Worm (Caenorhabditis elegans) whole organism, L3 larva: ENCODE data around the gene K11E4.1.

Experiments
- R02D3.7 ChIP-seq: fragments of 150-350 bp; optimal IDR thresholded peaks from 2 replicates; lab custom pipeline; 2014; ENCODE audit warnings: missing biosample characterization, missing genetic modification characterization
- ZK546.5 ChIP-seq: sonication (generic microtip); optimal IDR thresholded peaks from 2 replicates; lab custom pipeline; 2017; ENCODE audit warnings: missing biosample characterization, missing genetic modification characterization
- aly-2 ChIP-seq: fragments of 150-350 bp; optimal IDR thresholded peaks from 2 replicates; lab custom pipeline; 2014; ENCODE audit warnings: missing biosample characterization, missing genetic modification characterization
- ama-1 ChIP-seq: fragments of 150-350 bp; optimal IDR thresholded peaks from 2 replicates; lab custom pipeline; 2018
- ceh-16 ChIP-seq: sonication (generic microtip); optimal IDR thresholded peaks from 2 replicates; lab custom pipeline; 2017; ENCODE audit warnings: missing biosample characterization, missing genetic modification characterization
- ceh-28 ChIP-seq: fragments of 150-350 bp; optimal IDR thresholded peaks from 2 replicates; lab custom pipeline; 2014; ENCODE audit warnings: missing biosample characterization, missing genetic modification reagents, missing genetic modification characterization
- ceh-82 ChIP-seq: fragments of 150-350 bp; optimal IDR thresholded peaks from 2 replicates; lab custom pipeline; 2014; ENCODE audit warnings: missing biosample characterization, missing genetic modification characterization
- ceh-9 ChIP-seq: sonication (generic microtip); optimal IDR thresholded peaks from 2 replicates; lab custom pipeline; 2018; ENCODE audit warnings: missing biosample characterization, missing genetic modification characterization
- daf-12 ChIP-seq: fragments of 150-350 bp; optimal IDR thresholded peaks from 2 replicates; lab custom pipeline; 2014; ENCODE audit warnings: missing biosample characterization, missing genetic modification reagents, missing genetic modification characterization
- egl-27 ChIP-seq: sonication (generic microtip); optimal IDR thresholded peaks from 4 replicates; lab custom pipeline; 2017; ENCODE audit warnings: missing biosample characterization, missing genetic modification reagents, missing genetic modification characterization
- egl-5 ChIP-seq: fragments of 150-350 bp; optimal IDR thresholded peaks from 2 replicates; lab custom pipeline; 2017; ENCODE audit warnings: missing biosample characterization, missing genetic modification reagents, missing genetic modification characterization, inconsistent platforms
- elt-1 ChIP-seq: fragments of 150-350 bp; optimal IDR thresholded peaks from 2 replicates; lab custom pipeline; 2014; ENCODE audit warnings: missing biosample characterization, missing genetic modification characterization
- elt-2 ChIP-seq: sonication (generic microtip); optimal IDR thresholded peaks from 2 replicates; lab custom pipeline; 2016; ENCODE audit warnings: missing genetic modification reagents, mild to moderate bottlenecking, missing genetic modification characterization, missing compliant biosample characterization
- elt-3 ChIP-seq, 3 experiments: fragments of 150-350 bp in 1 of 3; sonication (generic microtip) in 2 of 3; optimal IDR thresholded peaks; 2 replicates in 2 of 3; 4 replicates in 1 of 3; lab custom pipeline; 2014 to 2017; ENCODE audit warnings: missing biosample characterization in 3 of 3, missing genetic modification characterization in 3 of 3
- fkh-10 ChIP-seq: sonication (generic microtip); optimal IDR thresholded peaks from 2 replicates; lab custom pipeline; 2017; ENCODE audit warnings: missing biosample characterization, missing genetic modification reagents, missing genetic modification characterization
- fkh-2 ChIP-seq: fragments of 150-350 bp; optimal IDR thresholded peaks from 2 replicates; lab custom pipeline; 2014; ENCODE audit warnings: missing biosample characterization, missing genetic modification reagents, missing genetic modification characterization
- fos-1 ChIP-seq: fragments of 150-350 bp; optimal IDR thresholded peaks from 2 replicates; lab custom pipeline; 2014; ENCODE audit warnings: missing biosample characterization, missing genetic modification characterization
- hmg-11 ChIP-seq: sonication (generic microtip); optimal IDR thresholded peaks from 2 replicates; lab custom pipeline; 2016; ENCODE audit warnings: missing genetic modification characterization, missing compliant biosample characterization
- jun-1 ChIP-seq: fragments of 150-350 bp; optimal IDR thresholded peaks from 2 replicates; lab custom pipeline; 2014; ENCODE audit warnings: missing biosample characterization, missing genetic modification reagents, missing genetic modification characterization
- lin-15B ChIP-seq: fragments of 150-350 bp; optimal IDR thresholded peaks from 2 replicates; lab custom pipeline; 2014; ENCODE audit warnings: missing biosample characterization, missing genetic modification characterization
- lin-39 ChIP-seq: fragments of 150-350 bp; optimal IDR thresholded peaks from 2 replicates; lab custom pipeline; 2018; ENCODE audit warnings: missing biosample characterization, missing genetic modification reagents, missing genetic modification characterization
- mdl-1 ChIP-seq: fragments of 150-350 bp; optimal IDR thresholded peaks from 2 replicates; lab custom pipeline; 2014; ENCODE audit warnings: missing biosample characterization, missing genetic modification characterization
- mml-1 ChIP-seq: fragments of 150-350 bp; sonication (generic microtip); optimal IDR thresholded peaks from 3 replicates; lab custom pipeline; 2014; ENCODE audit warnings: missing biosample characterization, missing genetic modification characterization
- nfya-1 ChIP-seq: sonication (generic microtip); optimal IDR thresholded peaks from 2 replicates; lab custom pipeline; 2017; ENCODE audit warnings: missing genetic modification characterization, mild to moderate bottlenecking, missing compliant biosample characterization, antibody characterized with exemption, moderate library complexity; ENCODE audit not compliant: insufficient read depth
- nhr-11 ChIP-seq: fragments of 150-350 bp; optimal IDR thresholded peaks from 2 replicates; lab custom pipeline; 2014; ENCODE audit warnings: missing biosample characterization, missing genetic modification characterization
- nhr-12 ChIP-seq: fragments of 150-350 bp; optimal IDR thresholded peaks from 2 replicates; lab custom pipeline; 2014; ENCODE audit warnings: missing biosample characterization, missing genetic modification characterization
- nhr-23 ChIP-seq: fragments of 150-350 bp; optimal IDR thresholded peaks from 2 replicates; lab custom pipeline; 2014; ENCODE audit warnings: missing biosample characterization, missing genetic modification reagents, missing genetic modification characterization
- nhr-237 ChIP-seq: fragments of 150-350 bp; optimal IDR thresholded peaks from 2 replicates; lab custom pipeline; 2014; ENCODE audit warnings: missing biosample characterization, missing genetic modification characterization
- nhr-25 ChIP-seq: sonication (generic microtip); optimal IDR thresholded peaks from 2 replicates; lab custom pipeline; 2017; ENCODE audit warnings: missing biosample characterization, missing genetic modification characterization
- nhr-28 ChIP-seq: fragments of 150-350 bp; optimal IDR thresholded peaks from 2 replicates; lab custom pipeline; 2014; ENCODE audit warnings: missing biosample characterization, missing genetic modification characterization
- nhr-43 ChIP-seq: sonication (generic microtip); optimal IDR thresholded peaks from 2 replicates; lab custom pipeline; 2016; ENCODE audit warnings: mild to moderate bottlenecking, missing genetic modification characterization, missing compliant biosample characterization; ENCODE audit not compliant: poor library complexity, severe bottlenecking
- nhr-67 ChIP-seq: fragments of 150-350 bp; optimal IDR thresholded peaks from 2 replicates; lab custom pipeline; 2014; ENCODE audit warnings: missing biosample characterization, missing genetic modification characterization
- nhr-76 ChIP-seq: fragments of 150-350 bp; sonication (generic microtip); optimal IDR thresholded peaks from 5 replicates; lab custom pipeline; 2014; ENCODE audit warnings: missing biosample characterization, missing genetic modification characterization
- nhr-77 ChIP-seq: fragments of 150-350 bp; optimal IDR thresholded peaks from 2 replicates; lab custom pipeline; 2014; ENCODE audit warnings: missing biosample characterization, missing genetic modification characterization
- pha-4 ChIP-seq: fragments of 150-350 bp; optimal IDR thresholded peaks from 2 replicates; lab custom pipeline; 2014; ENCODE audit warnings: missing biosample characterization, missing genetic modification reagents, missing genetic modification characterization
- pqm-1 ChIP-seq: fragments of 150-350 bp; optimal IDR thresholded peaks from 2 replicates; lab custom pipeline; 2017; ENCODE audit warnings: missing biosample characterization, missing genetic modification characterization, inconsistent platforms
- sea-2 ChIP-seq: fragments of 150-350 bp; sonication (generic microtip); optimal IDR thresholded peaks from 4 replicates; lab custom pipeline; 2014; ENCODE audit warnings: missing biosample characterization, missing genetic modification reagents, missing genetic modification characterization
- skn-1 ChIP-seq: fragments of 150-350 bp; optimal IDR thresholded peaks from 2 replicates; lab custom pipeline; 2014; ENCODE audit warnings: missing biosample characterization, missing genetic modification characterization
- snpc-4 ChIP-seq: fragments of 150-350 bp; optimal IDR thresholded peaks from 2 replicates; lab custom pipeline; 2014; ENCODE audit warnings: missing biosample characterization, missing genetic modification characterization
- tbx-2 ChIP-seq: sonication (generic microtip); optimal IDR thresholded peaks from 2 replicates; lab custom pipeline; 2016; ENCODE audit warnings: mild to moderate bottlenecking, missing genetic modification characterization, missing compliant biosample characterization
- unc-39 ChIP-seq: sonication (generic microtip); optimal IDR thresholded peaks from 4 replicates; lab custom pipeline; 2017; ENCODE audit warnings: missing biosample characterization, missing genetic modification characterization
- unc-62 ChIP-seq: fragments of 150-350 bp; sonication (generic microtip); optimal IDR thresholded peaks from 4 replicates; lab custom pipeline; 2014; ENCODE audit warnings: missing biosample characterization, missing genetic modification reagents, missing genetic modification characterization
- zag-1 ChIP-seq: fragments of 150-350 bp; optimal IDR thresholded peaks from 2 replicates; lab custom pipeline; 2014; ENCODE audit warnings: missing biosample characterization, missing genetic modification characterization
- ztf-11 ChIP-seq: fragments of 150-350 bp; optimal IDR thresholded peaks from 2 replicates; lab custom pipeline; 2014; ENCODE audit warnings: missing biosample characterization, missing genetic modification characterization
- ztf-4 ChIP-seq: fragments of 150-350 bp; optimal IDR thresholded peaks from 2 replicates; lab custom pipeline; 2014; ENCODE audit warnings: missing biosample characterization, missing genetic modification characterization

The K11E4.1 gene

DNA sequence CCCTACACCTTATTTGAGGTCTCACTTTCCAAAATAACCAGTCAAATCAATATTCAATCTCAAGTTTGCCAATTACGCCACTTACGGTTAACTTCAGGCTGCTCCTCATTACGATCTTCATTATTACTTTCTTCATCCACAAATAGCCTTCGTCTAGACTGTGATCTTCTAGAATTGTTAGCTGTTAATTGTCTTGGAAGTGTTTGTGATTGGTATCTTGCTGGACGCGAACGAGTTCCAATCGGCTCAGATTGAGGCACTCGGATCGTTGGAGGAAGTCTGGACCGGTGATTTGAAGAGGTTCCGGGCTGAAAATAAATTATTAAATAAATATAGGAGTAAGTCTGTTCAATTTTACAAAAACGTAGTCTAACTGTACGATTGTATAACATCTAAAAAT, 47.1 kb upstream of the K11E4.1 start:
- TF ChIP-seq elt-3 (tag; optimal IDR thresholded peaks at IDR 0.05; lab: Kevin White, UChicago) (no peak), nhr-11 (no peak), ceh-9 (tag; lab: Kevin White, UChicago) (no peak), nhr-23 (no peak), nfya-1 (tag; lab: Kevin White, UChicago) (no peak), nhr-77 (tag; lab: Kevin White, UChicago) (no peak), unc-39 (tag; lab: Kevin White, UChicago) (no peak), ceh-28 (tag; lab: Kevin White, UChicago) (no peak), ama-1 (lab: Kevin White, UChicago) (no peak), skn-1 (tag; lab: Kevin White, UChicago) (no peak), lin-39 (tag; lab: Kevin White, UChicago) (no peak), lin-15B (no peak), zag-1 (tag; lab: Kevin White, UChicago) (no peak), mml-1 (no peak), nhr-12 (tag; lab: Kevin White, UChicago) (no peak), pha-4 (tag; lab: Kevin White, UChicago) (no peak), ceh-82 (tag; lab: Kevin White, UChicago) (no peak), pqm-1 (tag; lab: Kevin White, UChicago) (no peak), fkh-10 (no peak)

DNA sequence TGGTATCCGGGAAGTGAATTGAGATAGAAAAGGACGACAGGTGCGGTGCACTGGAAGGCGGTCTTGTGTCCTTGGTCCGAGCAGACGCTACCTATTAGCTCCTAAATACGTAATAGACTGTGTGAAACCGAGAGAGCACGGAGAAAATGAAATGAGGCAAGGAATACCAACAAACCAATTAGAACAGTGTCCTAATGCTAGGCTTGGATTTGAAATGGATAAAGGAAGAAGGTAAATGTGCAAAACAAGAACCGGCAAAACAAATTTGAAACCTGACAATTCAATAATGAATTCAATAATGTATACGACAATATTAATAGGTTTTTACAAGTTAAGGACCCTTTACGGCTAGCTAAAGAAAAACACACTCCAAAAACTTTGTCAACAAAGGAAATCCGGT, 45.2 kb upstream of the K11E4.1 start, which contains the start of gene C04A11.2:
TSS of gene C04A11.2 (minus strand) at position 101 of the 400 bp plus-strand sequence.
- TF ChIP-seq nhr-11: no peak
- no peak for TF ChIP-seq elt-2 (tag; lab: Kevin White, UChicago)
- TF ChIP-seq fkh-10: no peak
- no peak for TF ChIP-seq tbx-2 (tag; lab: Kevin White, UChicago)
- no peak for TF ChIP-seq nhr-76 (tag; lab: Kevin White, UChicago)
- no peak for TF ChIP-seq nhr-43 (tag; lab: Kevin White, UChicago)
- no peak for TF ChIP-seq mdl-1 (tag; lab: Kevin White, UChicago)
- TF ChIP-seq nhr-25: no peak
- TF ChIP-seq lin-15B: no peak
- TF ChIP-seq snpc-4 (tag; lab: Kevin White, UChicago): no peak
- no peak for TF ChIP-seq nfya-1 (tag; lab: Kevin White, UChicago)
- TF ChIP-seq nhr-28 (tag; lab: Kevin White, UChicago): no peak
- TF ChIP-seq ztf-4 (tag; lab: Kevin White, UChicago): no peak
- no peak for TF ChIP-seq nhr-23
- TF ChIP-seq ceh-9 (tag; lab: Kevin White, UChicago): no peak
- no peak for TF ChIP-seq pha-4 (tag; lab: Kevin White, UChicago)
- no peak for TF ChIP-seq ZK546.5
- no peak for TF ChIP-seq unc-62 (GFP tag; lab: Kevin White, UChicago)
- TF ChIP-seq mml-1: no peak

DNA sequence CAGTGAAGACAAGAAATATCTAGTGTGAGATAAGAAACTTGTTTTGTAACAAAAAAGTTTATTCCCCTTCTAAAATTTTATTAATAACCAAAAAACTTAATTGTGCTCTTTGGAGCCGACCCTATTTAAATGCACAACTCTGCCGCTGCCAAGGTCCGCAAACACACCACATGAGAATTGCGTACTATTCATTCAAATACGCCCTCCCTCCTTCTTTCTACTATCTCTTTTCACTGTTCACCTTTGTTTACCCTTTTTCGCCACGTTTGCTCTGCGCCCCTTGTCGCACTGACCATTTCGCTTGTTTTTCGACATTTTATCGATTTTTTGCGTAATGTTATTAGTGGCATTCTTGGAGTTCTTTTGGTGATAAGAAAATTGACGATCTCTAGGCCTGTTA, 44.3 kb upstream of the K11E4.1 start:
- TF ChIP-seq nhr-237 (tag; lab: Kevin White, UChicago) (no peak), daf-12 (tag; lab: Kevin White, UChicago) (no peak), nhr-43 (tag; lab: Kevin White, UChicago) (no peak), ama-1 (lab: Kevin White, UChicago) (no peak), nhr-76 (tag; lab: Kevin White, UChicago) (no peak), hmg-11 (tag; lab: Kevin White, UChicago) (peak; percentile 4), lin-15B (no peak), nhr-77 (tag; lab: Kevin White, UChicago) (no peak), nhr-11 (no peak), ceh-28 (tag; lab: Kevin White, UChicago) (peak; percentile 54), pqm-1 (tag; lab: Kevin White, UChicago) (peak; percentile 43), nhr-23 (no peak), ceh-9 (tag; lab: Kevin White, UChicago) (no peak), ZK546.5 (no peak), pha-4 (tag; lab: Kevin White, UChicago) (peak; percentile 96), nhr-25 (no peak), snpc-4 (tag; lab: Kevin White, UChicago) (no peak), ceh-82 (tag; lab: Kevin White, UChicago) (no peak), fos-1 (tag; lab: Kevin White, UChicago) (no peak), sea-2 (no peak), egl-5 (no peak), elt-1 (tag; lab: Kevin White, UChicago) (no peak), egl-27 (tag; lab: Kevin White, UChicago) (no peak), aly-2 (tag; lab: Kevin White, UChicago) (no peak), ztf-11 (no peak), fkh-10 (no peak), unc-62 (GFP tag; lab: Kevin White, UChicago) (no peak), fkh-2 (tag; lab: Kevin White, UChicago) (no peak), unc-39 (tag; lab: Kevin White, UChicago) (no peak), ceh-16 (tag; lab: Kevin White, UChicago) (no peak), R02D3.7 (no peak), nhr-12 (tag; lab: Kevin White, UChicago) (no peak), skn-1 (tag; lab: Kevin White, UChicago) (no peak), mml-1 (no peak), nfya-1 (tag; lab: Kevin White, UChicago) (peak; percentile 41), ztf-4 (tag; lab: Kevin White, UChicago) (no peak), nhr-28 (tag; lab: Kevin White, UChicago) (no peak), elt-2 (tag; lab: Kevin White, UChicago) (peak; percentile 71), tbx-2 (tag; lab: Kevin White, UChicago) (no peak), nhr-67 (no peak), jun-1 (tag; lab: Kevin White, UChicago) (peak; percentile 12), elt-3 (tag; optimal IDR thresholded peaks at IDR 0.05; lab: Kevin White, UChicago) (no peak), mdl-1 (tag; lab: Kevin White, UChicago) (no peak)
